Fruit fly (Drosophila melanogaster) S2 (cell line): ENCODE data around the gene crc.

Experiments used
- CG8478 ChIP-seq: fragments of >200 bp; optimal IDR thresholded peaks from 2 replicates; lab custom pipeline; 2018
- CTCF ChIP-seq, 2 experiments: fragments of >200 bp; optimal IDR thresholded peaks; 2 replicates each; lab custom pipeline; 2018

The crc gene

dm6 chr2L:21309754-21310426, 776 bp upstream of the crc start, which contains the start of gene Mondo:
Mondo (minus strand) TSS chr2L:21310050.
- no peak for TF ChIP-seq CTCF (optimal IDR thresholded peaks at IDR 0.05; lab: Kevin White, UChicago)
- TF ChIP-seq CG8478 (lab: Kevin White, UChicago): no peak

DNA sequence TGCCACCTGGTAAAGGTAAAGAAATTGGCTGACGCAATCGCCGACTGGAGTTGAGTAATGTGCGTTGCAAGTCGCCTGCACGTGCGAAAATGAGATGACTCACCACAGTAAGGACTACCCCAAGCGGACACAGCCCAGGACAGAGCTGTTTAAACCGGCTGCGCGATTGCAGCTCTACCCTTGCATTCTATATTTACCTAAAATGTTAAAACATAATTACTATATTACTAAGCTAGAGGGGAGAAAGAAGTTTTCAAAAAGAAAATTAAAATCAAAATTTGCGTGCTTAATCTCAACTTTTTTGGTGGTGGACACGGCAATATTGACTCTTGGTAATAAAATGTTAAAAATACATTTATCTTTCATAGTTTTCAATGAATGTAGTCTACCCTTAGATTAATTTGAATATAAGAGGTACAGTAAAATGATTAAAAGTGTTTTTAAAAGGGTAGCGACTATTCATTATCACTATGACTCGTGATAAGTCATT, 579 bp downstream of the crc start:
- TF ChIP-seq CTCF (optimal IDR thresholded peaks at IDR 0.05; lab: Kevin White, UChicago) (no peak), CG8478 (lab: Kevin White, UChicago) (no peak)

DNA sequence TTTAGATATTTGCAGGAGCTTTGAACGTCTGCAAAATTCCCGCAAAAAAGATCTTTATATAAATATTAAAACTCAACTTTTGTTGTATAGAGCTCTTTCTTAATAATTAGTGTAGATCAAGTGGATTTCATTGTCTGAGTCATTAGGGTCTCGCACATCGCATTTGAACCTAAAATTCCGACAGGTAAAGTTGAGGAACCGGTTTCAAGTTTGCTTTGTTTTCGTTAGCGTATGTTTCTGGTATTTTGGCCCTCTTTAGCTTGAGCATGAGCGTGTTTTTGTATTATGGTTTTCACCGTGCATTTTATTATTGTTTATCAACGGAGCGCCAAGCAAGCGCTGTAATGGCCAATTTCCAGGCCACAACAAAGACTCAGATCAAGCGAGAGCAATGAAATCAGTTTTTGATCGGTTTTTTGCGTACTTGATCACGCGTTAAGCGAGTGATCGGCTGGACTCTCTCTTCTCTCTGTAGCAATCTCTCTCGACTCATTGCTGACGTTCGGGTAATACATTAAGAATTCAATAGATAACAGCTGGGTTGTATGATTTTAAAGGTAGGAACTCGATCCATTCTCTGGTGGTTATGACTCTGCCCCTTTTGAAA, 2.3 kb downstream of the crc start:
- TF ChIP-seq CTCF (optimal IDR thresholded peaks at IDR 0.05; lab: Kevin White, UChicago): no peak
- TF ChIP-seq CG8478 (lab: Kevin White, UChicago): no peak

DNA sequence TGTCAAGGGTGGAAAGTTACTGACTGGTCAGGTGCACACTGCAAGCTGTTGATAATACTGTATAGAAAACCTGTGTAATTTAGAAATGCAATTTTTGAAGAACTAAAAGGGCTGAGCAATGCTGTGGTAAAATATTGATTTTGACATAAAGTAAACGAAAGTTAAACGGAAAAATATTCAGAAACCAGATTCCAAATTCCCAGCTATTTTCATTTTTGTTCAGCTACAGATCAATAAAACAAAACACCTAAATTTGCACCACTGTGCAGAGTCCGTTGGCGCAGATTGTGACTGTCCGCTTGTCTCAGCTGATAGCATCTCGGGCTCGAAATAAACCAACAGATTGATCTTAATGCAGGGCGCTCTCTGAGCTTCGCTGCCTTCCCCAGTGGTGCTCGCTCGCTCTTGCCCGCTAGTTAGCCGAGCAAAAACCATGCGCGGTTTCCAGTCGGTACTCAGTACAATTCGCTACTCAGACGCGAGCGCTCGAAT, 3.3 kb downstream of the crc start, which contains the start of gene CG46314:
Gene CG46314, plus strand, starts transcription at position 452 of the 492 bp plus-strand sequence.
- TF ChIP-seq CTCF (optimal IDR thresholded peaks at IDR 0.05; lab: Kevin White, UChicago): no peak
- no peak for TF ChIP-seq CG8478 (lab: Kevin White, UChicago)

DNA sequence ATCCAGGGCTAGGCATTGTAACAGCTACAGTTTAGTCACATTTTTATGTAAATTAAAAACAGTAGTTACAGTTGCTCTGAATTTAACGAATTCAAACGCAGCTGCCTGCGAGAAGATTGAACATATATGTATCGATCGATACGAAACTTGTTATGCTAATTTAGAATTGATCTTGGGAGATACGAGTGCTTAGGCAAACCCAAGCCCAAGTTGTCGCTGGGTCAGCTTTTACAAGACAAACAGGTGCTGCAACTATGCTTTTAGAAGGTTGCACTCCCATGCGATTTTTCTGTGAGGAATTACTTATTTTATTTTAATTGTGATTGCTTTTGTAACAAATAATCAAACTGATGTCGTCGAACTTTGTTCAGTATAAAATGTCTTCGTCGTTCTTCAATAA, 6.0 kb downstream of the crc start:
- TF ChIP-seq CG8478 (lab: Kevin White, UChicago) (no peak), CTCF (optimal IDR thresholded peaks at IDR 0.05; lab: Kevin White, UChicago) (no peak)

DNA sequence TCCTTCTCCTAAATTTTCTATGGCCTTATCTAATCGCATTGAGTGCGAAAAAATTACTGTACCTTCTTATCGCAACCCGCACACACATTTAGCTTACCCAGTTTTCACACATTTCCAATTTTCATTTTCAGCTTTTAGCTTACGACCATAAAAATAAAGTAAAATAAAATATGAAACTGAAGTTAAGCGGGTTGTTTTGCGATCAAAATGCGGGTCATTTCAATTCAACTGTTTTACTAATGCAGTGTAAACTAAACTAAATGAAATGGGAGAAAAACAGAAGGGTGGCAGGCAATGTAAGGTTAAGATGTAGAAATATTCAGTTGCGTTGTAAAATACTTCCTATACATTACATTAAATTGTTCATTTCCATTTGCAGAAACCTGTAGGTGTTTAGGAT, 11.5 kb downstream of the crc start:
- no peak for TF ChIP-seq CG8478 (lab: Kevin White, UChicago)
- TF ChIP-seq CTCF (optimal IDR thresholded peaks at IDR 0.05; lab: Kevin White, UChicago): no peak

dm6 chr2L:21324438-21324890, 13.8 kb downstream of the crc start:
- TF ChIP-seq CTCF (optimal IDR thresholded peaks at IDR 0.05; lab: Kevin White, UChicago) (no peak), CG8478 (lab: Kevin White, UChicago) (no peak)

dm6 chr2L:21329353-21329752, 18.7 kb downstream of the crc start:
- TF ChIP-seq CG8478 (lab: Kevin White, UChicago) (no peak), CTCF (optimal IDR thresholded peaks at IDR 0.05; lab: Kevin White, UChicago) (no peak)

DNA sequence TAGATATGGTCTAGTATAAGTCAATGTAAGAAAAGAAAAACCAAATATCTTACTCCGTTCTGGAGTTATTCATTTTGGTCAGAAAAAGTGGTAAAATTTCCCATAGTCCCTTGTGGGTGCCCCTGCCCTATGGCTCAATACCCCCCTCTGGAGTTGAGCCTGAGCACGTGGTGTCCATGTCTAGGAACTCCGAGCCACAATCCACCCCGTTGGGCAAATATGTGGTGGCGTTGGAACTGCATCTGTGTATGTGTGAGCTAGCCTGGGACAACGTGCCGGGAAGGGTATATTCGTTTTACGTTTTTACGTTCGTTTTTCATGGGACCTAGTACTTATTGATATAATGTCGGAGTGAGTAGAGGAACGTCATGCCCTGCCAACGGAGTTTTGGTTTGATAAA, 20.2 kb downstream of the crc start:
- TF ChIP-seq CTCF (optimal IDR thresholded peaks at IDR 0.05; lab: Kevin White, UChicago) (no peak), CG8478 (lab: Kevin White, UChicago) (no peak)

dm6 chr2L:21331502-21331901, 20.8 kb downstream of the crc start, which contains the start of gene dimm:
dimm (plus strand) TSS chr2L:21331756.
- no peak for TF ChIP-seq CG8478 (lab: Kevin White, UChicago)
- TF ChIP-seq CTCF (optimal IDR thresholded peaks at IDR 0.05; lab: Kevin White, UChicago): no peak

DNA sequence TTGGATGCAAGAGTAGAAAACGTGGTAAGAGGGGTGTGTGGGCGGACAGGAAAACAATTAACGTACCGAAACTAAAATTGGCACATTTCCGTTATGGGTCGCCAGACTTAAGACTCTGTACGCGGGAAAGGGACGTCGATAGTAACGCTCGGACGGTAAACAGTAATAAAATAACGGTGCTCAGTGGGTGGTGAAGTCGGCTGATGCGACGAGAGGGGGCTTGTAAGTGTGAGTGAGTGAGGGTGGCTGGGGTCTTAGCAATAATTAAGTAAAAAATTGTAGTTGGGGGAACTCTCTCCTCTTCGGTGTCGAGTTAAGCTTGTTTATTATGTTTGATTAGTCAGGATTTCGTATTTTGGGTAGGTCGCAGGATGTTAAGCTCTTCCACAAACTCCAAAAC, 31.0 kb downstream of the crc start:
- no peak for TF ChIP-seq CTCF (optimal IDR thresholded peaks at IDR 0.05; lab: Kevin White, UChicago)
- no peak for TF ChIP-seq CG8478 (lab: Kevin White, UChicago)

DNA sequence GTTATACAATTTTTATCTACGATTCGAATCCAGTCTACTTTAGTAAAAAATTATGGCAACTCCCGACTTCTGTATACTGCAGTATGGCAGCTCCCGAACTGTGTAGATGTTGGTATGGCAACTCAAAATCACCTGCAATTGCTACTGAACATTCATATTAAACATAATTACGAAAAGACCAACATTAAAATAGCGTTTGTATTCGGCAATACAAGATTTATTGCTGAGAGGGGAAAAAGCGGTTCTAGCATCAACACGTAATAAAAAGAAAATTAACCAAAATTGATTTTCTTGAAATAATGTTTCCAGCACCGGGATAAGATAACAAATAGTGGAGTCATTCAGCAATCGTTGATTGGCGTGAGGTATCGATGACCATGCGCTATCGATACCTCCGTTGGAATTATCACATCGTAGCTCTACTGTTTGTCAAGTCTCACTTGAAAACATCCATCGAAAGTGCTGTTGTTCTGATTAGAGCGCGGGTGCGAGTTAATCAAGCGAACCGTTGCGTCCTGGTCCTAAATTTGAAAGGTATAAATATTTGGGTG, 33.6 kb downstream of the crc start, which contains the start of gene Tsp39D:
Gene Tsp39D, plus strand, starts transcription at position 405 of the 551 bp plus-strand sequence.
- no peak for TF ChIP-seq CG8478 (lab: Kevin White, UChicago)
- TF ChIP-seq CTCF (optimal IDR thresholded peaks at IDR 0.05; lab: Kevin White, UChicago): peak; percentile 37 to 48

dm6 chr2L:21360916-21361315, 50.2 kb downstream of the crc start, which contains the start of gene dtr:
dtr (plus strand) TSS chr2L:21361216.
- no peak for TF ChIP-seq CG8478 (lab: Kevin White, UChicago)
- TF ChIP-seq CTCF (optimal IDR thresholded peaks at IDR 0.05; lab: Kevin White, UChicago): no peak

DNA sequence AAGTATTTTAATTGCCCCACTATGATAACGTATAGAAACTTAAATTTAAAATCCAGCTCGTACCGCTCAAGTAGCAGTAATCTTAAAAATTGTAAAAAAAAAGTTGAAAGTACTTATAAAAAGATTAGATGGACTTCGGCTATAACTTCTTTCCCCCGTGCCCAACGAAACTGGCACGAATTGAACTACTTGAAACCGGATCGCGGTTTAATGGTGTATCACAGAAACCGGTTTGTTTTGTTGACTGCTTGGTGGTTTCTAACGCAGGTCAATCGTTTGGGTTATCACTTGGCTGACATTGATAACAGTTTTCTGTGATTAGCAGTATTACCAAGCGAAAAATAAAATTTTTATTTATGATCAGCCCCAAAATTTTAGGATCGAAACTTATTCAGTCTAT, 56.6 kb downstream of the crc start:
- TF ChIP-seq CG8478 (lab: Kevin White, UChicago) (no peak), CTCF (optimal IDR thresholded peaks at IDR 0.05; lab: Kevin White, UChicago) (no peak)
